Worm (Caenorhabditis elegans) whole organism, young adult: ENCODE results near the gene nhr-252.

ENCODE experiments used
- B0261.1 ChIP-seq: sonication (generic microtip); optimal IDR thresholded peaks from 2 replicates; lab custom pipeline; 2016; ENCODE audit warnings: mild to moderate bottlenecking, missing genetic modification characterization, moderate library complexity, missing compliant biosample characterization
- B0336.3 ChIP-seq: fragments of 200-800 bp; sonication (Bioruptor generic); IDR thresholded peaks from 2 replicates; pipeline ENCODE4 v1.3.6; 2022; ENCODE audit warnings: missing genetic modification characterization, missing compliant biosample characterization
- F39B2.1 ChIP-seq: fragments of 200-800 bp; sonication (Bioruptor generic); IDR thresholded peaks from 2 replicates; pipeline ENCODE4 v1.3.6; 2022; ENCODE audit warnings: missing genetic modification reagents, missing genetic modification characterization, missing compliant biosample characterization
- F57C9.4 ChIP-seq: sonication (generic microtip); optimal IDR thresholded peaks from 2 replicates; lab custom pipeline; 2017; ENCODE audit warnings: mild to moderate bottlenecking, missing genetic modification characterization, missing compliant biosample characterization
- T26A5.8 ChIP-seq: sonication (generic microtip); optimal IDR thresholded peaks from 2 replicates; lab custom pipeline; 2016; ENCODE audit warnings: missing genetic modification characterization, missing compliant biosample characterization
- Y53F4B.3 ChIP-seq: fragments of 200-800 bp; sonication (Bioruptor generic); IDR thresholded peaks from 2 replicates; pipeline ENCODE4 v1.3.6; 2022; ENCODE audit warnings: missing genetic modification reagents, missing genetic modification characterization, missing compliant biosample characterization
- Y79H2A.3 ChIP-seq: fragments of 200-800 bp; sonication (Bioruptor generic); conservative IDR thresholded peaks from 2 replicates; pipeline ENCODE4 v1.3.6; 2022; ENCODE audit warnings: missing genetic modification reagents, missing genetic modification characterization, missing compliant biosample characterization
- Y95B8A.8 ChIP-seq: fragments of 200-800 bp; sonication (Bioruptor generic); IDR thresholded peaks from 2 replicates; pipeline ENCODE4 v1.3.6; 2022; ENCODE audit warnings: missing genetic modification reagents, missing genetic modification characterization, missing compliant biosample characterization
- ama-1 ChIP-seq, 3 experiments: fragments of 150-350 bp in 1 of 3; sonication (generic microtip) in 2 of 3; optimal IDR thresholded peaks; 2 replicates each; lab custom pipeline; 2014 to 2018; ENCODE audit warnings: missing biosample characterization in 2 of 3, missing genetic modification characterization in 2 of 3, missing genetic modification reagents in 2 of 3
- aptf-2 ChIP-seq: fragments of 200-800 bp; sonication (Bioruptor generic); conservative IDR thresholded peaks from 2 replicates; pipeline ENCODE4 v1.3.6; 2022; ENCODE audit warnings: missing genetic modification reagents, missing genetic modification characterization, missing compliant biosample characterization
- aptf-3 ChIP-seq: fragments of 200-800 bp; sonication (Bioruptor generic); IDR thresholded peaks from 2 replicates; pipeline ENCODE4 v1.3.6; 2022; ENCODE audit warnings: missing genetic modification characterization, missing compliant biosample characterization
- atf-7 ChIP-seq: sonication (generic microtip); optimal IDR thresholded peaks from 2 replicates; lab custom pipeline; 2017; ENCODE audit warnings: mild to moderate bottlenecking, missing genetic modification characterization, missing compliant biosample characterization
- attf-3 ChIP-seq: fragments of 200-800 bp; sonication (Bioruptor generic); conservative IDR thresholded peaks from 2 replicates; pipeline ENCODE4 v1.3.6; 2022; ENCODE audit warnings: missing genetic modification reagents, missing genetic modification characterization, missing compliant biosample characterization
- cebp-1 ChIP-seq, 2 experiments: fragments of 200-800 bp in 1 of 2; sonication (Bioruptor generic) in 1 of 2; sonication (generic microtip) in 1 of 2; IDR thresholded peaks in 1 of 2; optimal IDR thresholded peaks in 1 of 2; 2 replicates each; pipeline versions ENCODE4 v1.3.6 to Lab custom; 2017 to 2022; ENCODE audit warnings: missing compliant biosample characterization in 2 of 2, missing genetic modification characterization in 2 of 2, mild to moderate bottlenecking in 1 of 2, missing genetic modification reagents in 1 of 2, moderate library complexity in 1 of 2
- ceh-100 ChIP-seq: fragments of 200-800 bp; sonication (Bioruptor generic); IDR thresholded peaks from 2 replicates; pipeline ENCODE4 v1.3.6; 2022; ENCODE audit warnings: missing genetic modification reagents, missing genetic modification characterization, missing compliant biosample characterization
- ceh-27 ChIP-seq: fragments of 200-800 bp; sonication (Bioruptor generic); optimal IDR thresholded peaks from 2 replicates; lab custom pipeline; 2018; ENCODE audit warnings: mild to moderate bottlenecking, missing genetic modification characterization, moderate library complexity, missing compliant biosample characterization
- ceh-58 ChIP-seq: fragments of 200-800 bp; sonication (Bioruptor generic); IDR thresholded peaks from 2 replicates; pipeline ENCODE4 v1.3.6; 2022; ENCODE audit warnings: missing genetic modification characterization, missing compliant biosample characterization
- efl-1 ChIP-seq: fragments of 150-350 bp; optimal IDR thresholded peaks from 2 replicates; lab custom pipeline; 2014; ENCODE audit warnings: missing biosample characterization, missing genetic modification reagents, missing genetic modification characterization
- ekl-4 ChIP-seq: fragments of 200-800 bp; sonication (Bioruptor generic); IDR thresholded peaks from 2 replicates; pipeline ENCODE4 v1.3.6; 2022; ENCODE audit warnings: missing genetic modification reagents, missing genetic modification characterization, missing compliant biosample characterization
- him-1 ChIP-seq: sonication (generic microtip); optimal IDR thresholded peaks from 2 replicates; lab custom pipeline; 2016; ENCODE audit warnings: missing genotype, missing genetic modification reagents, missing genetic modification characterization, missing compliant biosample characterization
- lag-1 ChIP-seq: fragments of 200-800 bp; sonication (Bioruptor generic); IDR thresholded peaks from 2 replicates; pipeline ENCODE4 v1.3.6; 2022; ENCODE audit warnings: missing genetic modification reagents, missing genetic modification characterization, missing compliant biosample characterization
- let-526 ChIP-seq: fragments of 200-800 bp; sonication (Bioruptor generic); IDR thresholded peaks from 2 replicates; pipeline ENCODE4 v1.3.6; 2022; ENCODE audit warnings: missing genetic modification reagents, missing genetic modification characterization, missing compliant biosample characterization
- lin-26 ChIP-seq: fragments of 200-800 bp; sonication (Bioruptor generic); IDR thresholded peaks from 2 replicates; pipeline ENCODE4 v1.3.6; 2022; ENCODE audit warnings: missing genetic modification reagents, missing genetic modification characterization, missing compliant biosample characterization
- lin-40 ChIP-seq: sonication (generic microtip); optimal IDR thresholded peaks from 2 replicates; lab custom pipeline; 2016; ENCODE audit warnings: missing genetic modification characterization, mild to moderate bottlenecking, missing compliant biosample characterization, missing genotype, missing genetic modification reagents
- lin-54 ChIP-seq: fragments of 200-800 bp; sonication (Bioruptor generic); optimal IDR thresholded peaks from 2 replicates; lab custom pipeline; 2018; ENCODE audit warnings: mild to moderate bottlenecking, missing genetic modification characterization, missing compliant biosample characterization
- madf-10 ChIP-seq: sonication (generic microtip); optimal IDR thresholded peaks from 2 replicates; lab custom pipeline; 2016; ENCODE audit warnings: mild to moderate bottlenecking, missing genetic modification characterization, missing compliant biosample characterization
- mcd-1 ChIP-seq: fragments of 200-800 bp; sonication (Bioruptor generic); IDR thresholded peaks from 2 replicates; pipeline ENCODE4 v1.3.6; 2022; ENCODE audit warnings: missing genetic modification reagents, missing genetic modification characterization, missing compliant biosample characterization
- nfya-1 ChIP-seq: sonication (generic microtip); optimal IDR thresholded peaks from 2 replicates; lab custom pipeline; 2017; ENCODE audit warnings: antibody characterized with exemption, missing compliant biosample characterization, missing genetic modification characterization, borderline replicate concordance; ENCODE audit not compliant: insufficient read depth
- nfya-2 ChIP-seq: fragments of 200-800 bp; sonication (Bioruptor generic); IDR thresholded peaks from 2 replicates; pipeline ENCODE4 v1.3.6; 2022; ENCODE audit warnings: missing genetic modification reagents, missing genetic modification characterization, missing compliant biosample characterization
- nhr-80 ChIP-seq: sonication (generic microtip); optimal IDR thresholded peaks from 2 replicates; lab custom pipeline; 2016; ENCODE audit warnings: missing genetic modification characterization, missing compliant biosample characterization
- repo-1 ChIP-seq: sonication (generic microtip); optimal IDR thresholded peaks from 2 replicates; lab custom pipeline; 2017; ENCODE audit warnings: mild to moderate bottlenecking, missing genetic modification characterization, missing compliant biosample characterization
- snpc-1.3 ChIP-seq: sonication (generic microtip); optimal IDR thresholded peaks from 2 replicates; lab custom pipeline; 2017; ENCODE audit warnings: missing genetic modification characterization, mild to moderate bottlenecking, missing compliant biosample characterization, antibody characterized with exemption, moderate library complexity, missing genotype, missing genetic modification reagents; ENCODE audit not compliant: insufficient read depth
- unc-62 ChIP-seq: fragments of 150-350 bp; optimal IDR thresholded peaks from 2 replicates; lab custom pipeline; 2014; ENCODE audit warnings: missing biosample characterization, missing genetic modification reagents, missing genetic modification characterization
- xnd-1 ChIP-seq: sonication (generic microtip); optimal IDR thresholded peaks from 2 replicates; lab custom pipeline; 2016; ENCODE audit warnings: missing genotype, missing genetic modification reagents, missing genetic modification characterization, missing compliant biosample characterization
- ztf-22 ChIP-seq: fragments of 200-800 bp; sonication (Bioruptor generic); optimal IDR thresholded peaks from 2 replicates; lab custom pipeline; 2018; ENCODE audit warnings: mild to moderate bottlenecking, missing genetic modification characterization, moderate library complexity, missing compliant biosample characterization
- ztf-25 ChIP-seq: fragments of 200-800 bp; sonication (Bioruptor generic); IDR thresholded peaks from 2 replicates; pipeline ENCODE4 v1.3.6; 2022; ENCODE audit warnings: missing genetic modification reagents, missing genetic modification characterization, missing compliant biosample characterization
- ztf-28 ChIP-seq: fragments of 200-800 bp; sonication (Bioruptor generic); IDR thresholded peaks from 2 replicates; pipeline ENCODE4 v1.3.6; 2022; ENCODE audit warnings: missing genetic modification reagents, missing genetic modification characterization, missing compliant biosample characterization

Gene nhr-252

ce11 chrV:385488-385887, 18.9 kb upstream of the nhr-252 start, which contains the start of gene lipl-5 (continued):
- TF ChIP-seq xnd-1 (tag; lab: Kevin White, UChicago): no peak
- peak; percentile 79 for TF ChIP-seq nhr-80
- TF ChIP-seq ceh-100 (GFP tag; lab: Robert Waterston, UW): no peak
- no peak for TF ChIP-seq ztf-25
- no peak for TF ChIP-seq nfya-1 (tag; lab: Kevin White, UChicago)
- TF ChIP-seq aptf-2 (GFP tag; lab: Robert Waterston, UW): no peak
- peak; percentile 10 for TF ChIP-seq ztf-22 (GFP tag; lab: Kevin White, UChicago)
- TF ChIP-seq aptf-3 (GFP tag; lab: Robert Waterston, UW): no peak
- TF ChIP-seq nfya-2 (GFP tag; lab: Robert Waterston, UW): no peak
- no peak for TF ChIP-seq him-1 (tag; lab: Kevin White, UChicago)
- TF ChIP-seq efl-1 (GFP tag; lab: Kevin White, UChicago): no peak
- TF ChIP-seq ztf-28 (GFP tag; lab: Robert Waterston, UW): no peak
- TF ChIP-seq lin-40: no peak
- no peak for TF ChIP-seq cebp-1 (GFP tag; IDR thresholded peaks at IDR 0.05; lab: Robert Waterston, UW)
- peak; percentile 26 for TF ChIP-seq cebp-1 (tag; optimal IDR thresholded peaks at IDR 0.05; lab: Kevin White, UChicago)
- no peak for TF ChIP-seq F39B2.1 (GFP tag; lab: Robert Waterston, UW)
- no peak for TF ChIP-seq mcd-1 (GFP tag; lab: Robert Waterston, UW)

- peak; percentile 13 for TF ChIP-seq repo-1
- no peak for TF ChIP-seq Y53F4B.3 (GFP tag; lab: Robert Waterston, UW)
- no peak for TF ChIP-seq Y95B8A.8 (GFP tag; lab: Robert Waterston, UW)
- TF ChIP-seq nhr-80: no peak
- no peak for TF ChIP-seq B0261.1
- no peak for TF ChIP-seq lin-54 (GFP tag; lab: Kevin White, UChicago)
- 0 out of 2 replicates have a peak, but pooled peaks have one; percentile 23 for TF ChIP-seq B0336.3 (GFP tag; lab: Robert Waterston, UW)
- no peak for TF ChIP-seq mcd-1 (GFP tag; lab: Robert Waterston, UW)
- TF ChIP-seq T26A5.8 (tag; lab: Kevin White, UChicago): no peak
- TF ChIP-seq ztf-22 (GFP tag; lab: Kevin White, UChicago): no peak
- TF ChIP-seq unc-62: no peak
- no peak for TF ChIP-seq snpc-1.3
- no peak for TF ChIP-seq F57C9.4 (tag; lab: Kevin White, UChicago)
- no peak for TF ChIP-seq madf-10 (tag; lab: Kevin White, UChicago)
- TF ChIP-seq lag-1 (GFP tag; lab: Robert Waterston, UW): no peak
- no peak for TF ChIP-seq attf-3
- no peak for TF ChIP-seq lin-26 (GFP tag; lab: Robert Waterston, UW)
These were observed 16.0 kb upstream of the nhr-252 start, which contains the start of gene ZK6.6 for ce11 chrV:388397-388796. ZK6.6 (plus strand) TSS chrV:388697.

ce11 chrV:392199-392678, 12.2 kb upstream of the nhr-252 start, which contains the start of gene nhr-254:
nhr-254 (plus strand) TSS chrV:392628.
- no peak for TF ChIP-seq ekl-4 (GFP tag; lab: Robert Waterston, UW)
- TF ChIP-seq ceh-58 (GFP tag; lab: Robert Waterston, UW): no peak
- TF ChIP-seq let-526: no peak
- no peak for TF ChIP-seq ceh-27 (GFP tag; lab: Kevin White, UChicago)
- no peak for TF ChIP-seq ama-1 (optimal IDR thresholded peaks at IDR 0.05; lab: Kevin White, UChicago)
- TF ChIP-seq ama-1 (GFP tag; optimal IDR thresholded peaks at IDR 0.05; lab: Kevin White, UChicago): no peak
- TF ChIP-seq Y79H2A.3 (GFP tag; lab: Robert Waterston, UW): no peak
- TF ChIP-seq atf-7 (tag; lab: Kevin White, UChicago): no peak
